Worm (Caenorhabditis elegans): ENCODE measurements around the gene F25E5.1.

The F25E5.1 gene

DNA sequence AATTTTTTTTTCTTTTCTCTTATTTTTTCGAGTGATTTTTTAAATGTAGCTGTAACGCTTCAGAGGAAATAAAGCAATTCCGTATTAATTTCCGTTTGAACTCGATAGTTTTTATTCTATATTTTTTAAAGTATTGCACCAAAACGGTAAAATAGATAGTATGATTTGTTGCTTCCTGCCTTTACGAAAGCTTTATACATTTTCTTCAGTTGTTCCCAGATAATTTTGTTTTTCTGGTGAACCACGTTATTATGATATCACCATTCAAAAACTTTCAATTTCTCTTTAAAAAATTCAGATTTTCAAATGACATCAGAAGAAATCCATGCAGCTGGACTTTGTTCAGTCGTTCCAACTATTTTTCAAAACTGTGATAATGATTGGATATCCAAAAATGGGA, 49.3 kb downstream of the F25E5.1 start, which contains the start of gene srb-18:
TSS of gene srb-18 (plus strand) at position 301 of the 400 bp plus-strand sequence.
- TF ChIP-seq R02D3.7 (tag; optimal IDR thresholded peaks at IDR 0.05): no peak
- TF ChIP-seq aly-2 (tag; optimal IDR thresholded peaks at IDR 0.05): no peak
- TF ChIP-seq pqm-1 (tag; optimal IDR thresholded peaks at IDR 0.05): no peak
- TF ChIP-seq ama-1 (optimal IDR thresholded peaks at IDR 0.05): no peak
- TF ChIP-seq mdl-1 (tag; optimal IDR thresholded peaks at IDR 0.05): no peak
- TF ChIP-seq lin-39 (tag; optimal IDR thresholded peaks at IDR 0.05): no peak
- no peak for TF ChIP-seq nhr-11 (tag; optimal IDR thresholded peaks at IDR 0.05)
- no peak for TF ChIP-seq nhr-76 (tag; optimal IDR thresholded peaks at IDR 0.05)
- TF ChIP-seq elt-1 (tag; optimal IDR thresholded peaks at IDR 0.05): no peak
- TF ChIP-seq nhr-43 (tag; optimal IDR thresholded peaks at IDR 0.05; ENCODE audit: poor library complexity, severe bottlenecking): no peak
- no peak for TF ChIP-seq elt-2 (tag; optimal IDR thresholded peaks at IDR 0.05)
- TF ChIP-seq daf-12 (tag; optimal IDR thresholded peaks at IDR 0.05): no peak
- no peak for TF ChIP-seq nhr-23 (tag; optimal IDR thresholded peaks at IDR 0.05)
- no peak for TF ChIP-seq unc-62 (GFP tag; optimal IDR thresholded peaks at IDR 0.05)
- TF ChIP-seq lsy-12 (tag; optimal IDR thresholded peaks at IDR 0.05): no peak
- TF ChIP-seq nhr-237 (tag; optimal IDR thresholded peaks at IDR 0.05): no peak
- TF ChIP-seq fkh-2 (tag; optimal IDR thresholded peaks at IDR 0.05): no peak
- no peak for TF ChIP-seq ceh-28 (tag; optimal IDR thresholded peaks at IDR 0.05)
- TF ChIP-seq ceh-82 (tag; optimal IDR thresholded peaks at IDR 0.05): no peak

DNA sequence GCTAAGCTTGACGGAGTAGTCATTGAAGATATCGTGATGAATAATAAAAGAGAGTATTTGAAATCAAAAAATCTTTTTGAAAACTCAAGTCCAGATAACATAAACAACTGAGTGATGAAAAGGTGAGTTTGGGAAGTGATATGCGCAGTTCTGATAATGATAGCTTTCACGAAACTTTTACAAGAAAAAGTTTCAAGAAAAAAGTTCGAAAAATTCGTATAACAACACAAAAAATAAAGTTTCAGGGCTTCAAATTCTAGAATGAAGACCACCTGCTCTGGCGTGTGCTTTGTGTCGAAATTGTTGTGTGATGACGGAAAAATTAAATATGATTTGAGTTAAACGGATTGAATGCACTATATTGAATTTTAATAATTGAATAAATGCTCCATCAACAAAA, 54.4 kb downstream of the F25E5.1 start, which contains the start of gene srb-19:
TSS of gene srb-19 (minus strand) at position 101 of the 400 bp plus-strand sequence.
- TF ChIP-seq nhr-12 (tag; optimal IDR thresholded peaks at IDR 0.05) (no peak), fos-1 (tag; optimal IDR thresholded peaks at IDR 0.05) (no peak), hmg-11 (tag; optimal IDR thresholded peaks at IDR 0.05) (no peak), unc-62 (GFP tag; optimal IDR thresholded peaks at IDR 0.05) (no peak), ceh-16 (tag; optimal IDR thresholded peaks at IDR 0.05) (no peak)

Data from whole organism, L3 larva.